Worm (Caenorhabditis elegans) whole organism, L4/young adult: Measurements from ENCODE around the gene T11G6.5.

Experiments
- W03F9.2 ChIP-seq: fragments of 150-350 bp; optimal IDR thresholded peaks from 2 replicates; lab custom pipeline; 2014; ENCODE audit warnings: missing biosample characterization, missing genetic modification characterization
- dao-5 ChIP-seq: sonication (generic microtip); optimal IDR thresholded peaks from 2 replicates; lab custom pipeline; 2016; ENCODE audit warnings: missing genotype, missing genetic modification characterization, moderate library complexity, missing compliant biosample characterization
- him-1 ChIP-seq: sonication (generic microtip); optimal IDR thresholded peaks from 2 replicates; lab custom pipeline; 2016; ENCODE audit warnings: missing genotype, missing genetic modification reagents, missing genetic modification characterization, missing compliant biosample characterization

ce11 chrIV:10858300-10859016 is 15.9 kb upstream of the T11G6.5 start, which contains the start of the genes T11G6.2 and hars-1:
- TF ChIP-seq W03F9.2 (tag; lab: Kevin White, UChicago) = peak; percentile 31
- TF ChIP-seq him-1 (tag; lab: Kevin White, UChicago) = no peak
- no peak for TF ChIP-seq dao-5 (tag; lab: Kevin White, UChicago)
